Worm (Caenorhabditis elegans) whole organism, young adult: ENCODE data around the gene nhr-257.

Experiments
- C06A6.2 ChIP-seq: fragments of 200-800 bp; sonication (Bioruptor generic); conservative IDR thresholded peaks from 2 replicates; pipeline ENCODE4 v1.3.6; 2022; ENCODE audit warnings: missing genetic modification characterization, missing compliant biosample characterization
- D2030.7 ChIP-seq: fragments of 200-800 bp; sonication (Bioruptor generic); IDR thresholded peaks from 2 replicates; pipeline ENCODE4 v1.3.6; 2022; ENCODE audit warnings: missing genetic modification reagents, missing genetic modification characterization, missing compliant biosample characterization
- F10E7.11 ChIP-seq: sonication (generic microtip); optimal IDR thresholded peaks from 2 replicates; lab custom pipeline; 2017; ENCODE audit warnings: mild to moderate bottlenecking, missing genetic modification characterization, moderate library complexity, missing compliant biosample characterization
- F22D6.2 ChIP-seq: sonication (generic microtip); optimal IDR thresholded peaks from 2 replicates; lab custom pipeline; 2016; ENCODE audit warnings: mild to moderate bottlenecking, missing genetic modification characterization, missing compliant biosample characterization
- F39B2.1 ChIP-seq: fragments of 200-800 bp; sonication (Bioruptor generic); IDR thresholded peaks from 2 replicates; pipeline ENCODE4 v1.3.6; 2022; ENCODE audit warnings: missing genetic modification reagents, missing genetic modification characterization, missing compliant biosample characterization
- K11D2.4 ChIP-seq: fragments of 200-800 bp; sonication (Bioruptor generic); IDR thresholded peaks from 2 replicates; pipeline ENCODE4 v1.3.6; 2022; ENCODE audit warnings: missing genetic modification reagents, missing genetic modification characterization, missing compliant biosample characterization
- K12H6.12 ChIP-seq: fragments of 200-800 bp; sonication (Bioruptor generic); optimal IDR thresholded peaks from 2 replicates; lab custom pipeline; 2018; ENCODE audit warnings: mild to moderate bottlenecking, missing genetic modification characterization, missing compliant biosample characterization
- ZK185.1 ChIP-seq: sonication (generic microtip); optimal IDR thresholded peaks from 2 replicates; lab custom pipeline; 2016; ENCODE audit warnings: mild to moderate bottlenecking, missing genetic modification characterization, missing compliant biosample characterization; ENCODE audit not compliant: poor library complexity, severe bottlenecking
- aptf-2 ChIP-seq: fragments of 200-800 bp; sonication (Bioruptor generic); conservative IDR thresholded peaks from 2 replicates; pipeline ENCODE4 v1.3.6; 2022; ENCODE audit warnings: missing genetic modification reagents, missing genetic modification characterization, missing compliant biosample characterization
- athp-1 ChIP-seq: sonication (generic microtip); optimal IDR thresholded peaks from 2 replicates; lab custom pipeline; 2017; ENCODE audit warnings: mild to moderate bottlenecking, missing genetic modification characterization, missing compliant biosample characterization
- cebp-2 ChIP-seq: fragments of 200-800 bp; sonication (Bioruptor generic); IDR thresholded peaks from 2 replicates; pipeline ENCODE4 v1.3.6; 2022; ENCODE audit warnings: missing genetic modification characterization, missing compliant biosample characterization
- ceh-100 ChIP-seq: fragments of 200-800 bp; sonication (Bioruptor generic); IDR thresholded peaks from 2 replicates; pipeline ENCODE4 v1.3.6; 2022; ENCODE audit warnings: missing genetic modification reagents, missing genetic modification characterization, missing compliant biosample characterization
- ceh-27 ChIP-seq: fragments of 200-800 bp; sonication (Bioruptor generic); optimal IDR thresholded peaks from 2 replicates; lab custom pipeline; 2018; ENCODE audit warnings: mild to moderate bottlenecking, missing genetic modification characterization, moderate library complexity, missing compliant biosample characterization
- ceh-58 ChIP-seq: fragments of 200-800 bp; sonication (Bioruptor generic); IDR thresholded peaks from 2 replicates; pipeline ENCODE4 v1.3.6; 2022; ENCODE audit warnings: missing genetic modification characterization, missing compliant biosample characterization
- dox-1 ChIP-seq: fragments of 200-800 bp; sonication (Bioruptor generic); IDR thresholded peaks from 2 replicates; pipeline ENCODE4 v1.3.6; 2022; ENCODE audit warnings: missing genetic modification reagents, missing genetic modification characterization, missing compliant biosample characterization
- dpl-1 ChIP-seq: fragments of 150-350 bp; optimal IDR thresholded peaks from 2 replicates; lab custom pipeline; 2014; ENCODE audit warnings: missing biosample characterization, missing genetic modification reagents, missing genetic modification characterization
- egl-44 ChIP-seq: fragments of 200-800 bp; sonication (Bioruptor generic); IDR thresholded peaks from 2 replicates; pipeline ENCODE4 v1.3.6; 2022; ENCODE audit warnings: missing genetic modification reagents, missing genetic modification characterization, missing compliant biosample characterization
- egrh-3 ChIP-seq: fragments of 200-800 bp; sonication (Bioruptor generic); IDR thresholded peaks from 2 replicates; pipeline ENCODE4 v1.3.6; 2022; ENCODE audit warnings: missing genetic modification reagents, missing genetic modification characterization, missing compliant biosample characterization
- ekl-4 ChIP-seq: fragments of 200-800 bp; sonication (Bioruptor generic); IDR thresholded peaks from 2 replicates; pipeline ENCODE4 v1.3.6; 2022; ENCODE audit warnings: missing genetic modification reagents, missing genetic modification characterization, missing compliant biosample characterization
- hlh-12 ChIP-seq: sonication (generic microtip); optimal IDR thresholded peaks from 2 replicates; lab custom pipeline; 2016; ENCODE audit warnings: missing genetic modification characterization, missing compliant biosample characterization
- lag-1 ChIP-seq: fragments of 200-800 bp; sonication (Bioruptor generic); IDR thresholded peaks from 2 replicates; pipeline ENCODE4 v1.3.6; 2022; ENCODE audit warnings: missing genetic modification reagents, missing genetic modification characterization, missing compliant biosample characterization
- lir-1 ChIP-seq: fragments of 200-800 bp; sonication (Bioruptor generic); conservative IDR thresholded peaks from 2 replicates; pipeline ENCODE4 v1.3.6; 2022; ENCODE audit warnings: missing genetic modification reagents, missing genetic modification characterization, missing compliant biosample characterization
- lsl-1 ChIP-seq: fragments of 200-800 bp; sonication (Bioruptor generic); optimal IDR thresholded peaks from 2 replicates; lab custom pipeline; 2018; ENCODE audit warnings: mild to moderate bottlenecking, missing genetic modification characterization, moderate library complexity, missing compliant biosample characterization
- lsy-27 ChIP-seq: sonication (generic microtip); optimal IDR thresholded peaks from 2 replicates; lab custom pipeline; 2017; ENCODE audit warnings: missing genetic modification characterization, mild to moderate bottlenecking, missing compliant biosample characterization, antibody characterized with exemption, missing genotype, borderline replicate concordance; ENCODE audit not compliant: insufficient read depth
- madf-10 ChIP-seq: sonication (generic microtip); optimal IDR thresholded peaks from 2 replicates; lab custom pipeline; 2016; ENCODE audit warnings: mild to moderate bottlenecking, missing genetic modification characterization, missing compliant biosample characterization
- madf-6 ChIP-seq: fragments of 200-800 bp; sonication (Bioruptor generic); IDR thresholded peaks from 2 replicates; pipeline ENCODE4 v1.3.6; 2022; ENCODE audit warnings: missing genetic modification reagents, missing genetic modification characterization, missing compliant biosample characterization
- mxl-1 ChIP-seq: sonication (generic microtip); optimal IDR thresholded peaks from 2 replicates; lab custom pipeline; 2016; ENCODE audit warnings: missing genetic modification characterization, missing compliant biosample characterization
- nhr-120 ChIP-seq: fragments of 200-800 bp; sonication (Bioruptor generic); IDR thresholded peaks from 2 replicates; pipeline ENCODE4 v1.3.6; 2022; ENCODE audit warnings: missing genetic modification characterization, missing compliant biosample characterization
- repo-1 ChIP-seq: sonication (generic microtip); optimal IDR thresholded peaks from 2 replicates; lab custom pipeline; 2017; ENCODE audit warnings: mild to moderate bottlenecking, missing genetic modification characterization, missing compliant biosample characterization
- snpc-1.1 ChIP-seq: sonication (generic microtip); optimal IDR thresholded peaks from 2 replicates; lab custom pipeline; 2017; ENCODE audit warnings: missing genetic modification characterization, mild to moderate bottlenecking, missing compliant biosample characterization, antibody characterized with exemption, moderate library complexity, missing genotype, missing genetic modification reagents; ENCODE audit not compliant: insufficient read depth
- tbx-9 ChIP-seq: sonication (generic microtip); optimal IDR thresholded peaks from 2 replicates; lab custom pipeline; 2016; ENCODE audit warnings: borderline replicate concordance, missing genetic modification characterization, inconsistent platforms, missing compliant biosample characterization
- unc-130 ChIP-seq: sonication (generic microtip); optimal IDR thresholded peaks from 2 replicates; lab custom pipeline; 2016; ENCODE audit warnings: missing genetic modification reagents, missing genetic modification characterization, missing compliant biosample characterization
- zfh-2 ChIP-seq: fragments of 200-800 bp; sonication (Bioruptor generic); conservative IDR thresholded peaks from 2 replicates; pipeline ENCODE4 v1.3.6; 2022; ENCODE audit warnings: missing genetic modification reagents, missing genetic modification characterization, missing compliant biosample characterization
- ztf-3 ChIP-seq: fragments of 200-800 bp; sonication (Bioruptor generic); optimal IDR thresholded peaks from 2 replicates; lab custom pipeline; 2018; ENCODE audit warnings: mild to moderate bottlenecking, missing genetic modification characterization, missing compliant biosample characterization

nhr-257 gene

ce11 chrII:3877874-3878273 lies 25.1 kb downstream of the nhr-257 start, which contains the start of gene sdz-7:
Gene sdz-7, minus strand, starts transcription at chrII:3877974.
- TF ChIP-seq F22D6.2 (tag; lab: Kevin White, UChicago), result no peak
- TF ChIP-seq mxl-1 (tag; lab: Kevin White, UChicago), result no peak
- TF ChIP-seq ZK185.1 (tag; lab: Kevin White, UChicago), result no peak

DNA sequence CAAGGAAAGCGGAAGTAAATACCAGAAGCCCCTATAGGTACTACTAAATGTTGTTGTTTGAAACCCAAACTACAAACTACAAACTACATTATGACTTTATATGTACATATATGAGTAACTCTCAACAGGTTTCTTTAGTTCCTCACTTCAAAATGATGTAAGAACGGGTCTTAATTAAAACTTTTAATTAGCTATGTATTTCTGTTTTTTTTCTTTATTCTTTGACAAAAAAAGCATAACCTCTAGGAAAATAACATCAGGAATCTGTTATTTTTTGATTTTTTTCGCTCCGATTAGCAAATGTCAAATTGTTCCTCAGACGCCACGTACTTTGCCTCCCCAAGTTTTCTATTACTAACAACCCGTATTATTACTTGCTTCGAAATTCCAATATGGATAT lies 25.6 kb downstream of the nhr-257 start, which contains the start of gene srh-250:
srh-250 (plus strand) TSS at position 301 of the 400 bp plus-strand sequence.
- TF ChIP-seq hlh-12 (tag; lab: Kevin White, UChicago) (no peak), madf-6 (GFP tag; lab: Robert Waterston, UW) (no peak), egl-44 (no peak), K11D2.4 (GFP tag; lab: Robert Waterston, UW) (no peak), ceh-27 (GFP tag; lab: Kevin White, UChicago) (no peak), madf-10 (tag; lab: Kevin White, UChicago) (no peak), athp-1 (tag; lab: Kevin White, UChicago) (no peak), lsl-1 (no peak), egrh-3 (GFP tag; lab: Robert Waterston, UW) (no peak), dox-1 (GFP tag; lab: Robert Waterston, UW) (no peak), lir-1 (GFP tag; lab: Robert Waterston, UW) (no peak), ztf-3 (GFP tag; lab: Kevin White, UChicago) (no peak), D2030.7 (GFP tag; lab: Robert Waterston, UW) (no peak), nhr-120 (GFP tag; lab: Robert Waterston, UW) (no peak), C06A6.2 (GFP tag; lab: Robert Waterston, UW) (no peak)

DNA sequence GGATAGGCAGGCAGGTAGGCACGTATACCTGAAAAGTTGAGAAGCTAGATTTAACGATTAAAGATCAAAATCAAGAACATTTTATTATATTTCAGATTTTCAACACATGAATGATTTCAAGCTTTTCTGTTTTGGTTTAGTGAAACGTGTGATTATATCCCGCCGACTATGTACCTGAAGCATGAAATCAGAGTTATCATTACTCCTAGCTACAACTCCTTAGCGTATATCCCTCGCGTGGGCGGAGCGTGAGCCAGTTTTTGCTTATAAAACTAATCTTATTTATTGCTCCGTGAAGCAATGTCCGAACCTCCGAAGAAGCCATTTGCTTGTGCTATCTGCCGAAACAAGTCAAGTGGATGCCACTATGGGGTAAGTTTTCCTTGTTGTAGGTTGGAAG lies 27.2 kb downstream of the nhr-257 start, which contains the start of gene nhr-166:
nhr-166 (plus strand) TSS at position 301 of the 400 bp plus-strand sequence.
- TF ChIP-seq ceh-58 (no peak), F22D6.2 (tag; lab: Kevin White, UChicago) (no peak), lsl-1 (no peak), dpl-1 (no peak), snpc-1.1 (tag; lab: Kevin White, UChicago) (no peak), unc-130 (GFP tag; lab: Kevin White, UChicago) (no peak), repo-1 (tag; lab: Kevin White, UChicago) (no peak), K12H6.12 (tag; lab: Kevin White, UChicago) (no peak)

DNA sequence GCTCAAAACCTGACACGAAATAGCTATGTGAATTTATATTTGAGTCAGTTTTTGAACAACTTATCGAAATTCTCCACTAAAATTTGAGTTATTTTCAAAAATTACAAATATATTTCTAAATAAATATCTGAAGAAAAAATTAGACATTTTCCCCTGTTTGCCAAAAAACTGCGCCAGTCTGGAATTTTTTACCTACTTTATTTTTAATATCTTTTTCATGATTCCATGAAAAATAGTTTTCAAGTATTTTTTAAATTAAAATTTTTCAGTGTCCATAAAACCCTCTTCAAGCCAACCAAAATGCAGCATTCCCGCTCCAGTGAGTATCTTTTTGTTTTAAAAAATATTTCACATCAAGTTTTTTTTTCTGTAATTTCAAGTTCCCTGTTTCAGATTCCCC lies 38.4 kb downstream of the nhr-257 start, which contains the start of gene F53C3.8:
F53C3.8 (plus strand) TSS at position 301 of the 400 bp plus-strand sequence.
- TF ChIP-seq lag-1 (GFP tag; lab: Robert Waterston, UW) (no peak), F10E7.11 (no peak), ceh-58 (no peak), ekl-4 (no peak), aptf-2 (GFP tag; lab: Robert Waterston, UW) (no peak), zfh-2 (GFP tag; lab: Robert Waterston, UW) (no peak), ceh-100 (no peak), F39B2.1 (GFP tag; lab: Robert Waterston, UW) (no peak), cebp-2 (no peak), unc-130 (GFP tag; lab: Kevin White, UChicago) (no peak), tbx-9 (tag; lab: Kevin White, UChicago) (no peak), lsy-27 (tag; lab: Kevin White, UChicago) (no peak)
